Worm (Caenorhabditis elegans): ENCODE data around the gene lips-15.

Gene lips-15

ce11 chrII:12577754-12578153 lies 26.4 kb upstream of the lips-15 start, which contains the start of gene clec-8:
clec-8 (minus strand) TSS chrII:12578061.
- TF ChIP-seq aly-1 (tag; optimal IDR thresholded peaks at IDR 0.05) (no peak), ets-7 (tag; optimal IDR thresholded peaks at IDR 0.05) (no peak), hnd-1 (tag; optimal IDR thresholded peaks at IDR 0.05) (no peak), sea-1 (GFP tag; conservative IDR thresholded peaks at IDR 0.05) (no peak), pes-1 (GFP tag; IDR thresholded peaks at IDR 0.05) (no peak), ceh-36 (tag; optimal IDR thresholded peaks at IDR 0.05) (no peak), ama-1 (optimal IDR thresholded peaks at IDR 0.05) (no peak), B0310.2 (tag; optimal IDR thresholded peaks at IDR 0.05) (no peak), ceh-13 (GFP tag; optimal IDR thresholded peaks at IDR 0.05) (no peak), hmg-4 (GFP tag; optimal IDR thresholded peaks at IDR 0.05) (no peak), tra-4 (tag; optimal IDR thresholded peaks at IDR 0.05) (no peak)

DNA sequence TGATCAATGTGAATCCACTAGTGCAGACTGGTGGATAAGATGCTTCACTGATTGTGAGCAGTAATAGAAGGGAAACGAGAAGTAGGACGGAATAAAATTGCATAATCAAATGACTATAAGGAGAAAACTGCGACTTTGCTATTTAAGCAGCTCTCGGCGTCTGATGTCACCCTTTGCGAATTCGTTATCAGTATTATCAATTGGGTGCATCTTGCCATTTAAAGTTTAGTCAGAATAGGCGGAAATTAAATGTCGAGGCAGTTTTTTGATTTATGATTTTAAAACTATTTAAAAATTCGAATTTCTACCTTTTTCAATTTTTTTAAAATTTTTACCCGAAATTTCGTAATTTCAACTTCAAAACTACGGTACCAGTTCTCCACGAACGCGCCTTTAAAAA lies 23.2 kb upstream of the lips-15 start, which contains the start of gene clec-4:
Gene clec-4 (minus strand): TSS at position 162 of the 400 bp plus-strand sequence.
- no peak for TF ChIP-seq flt-1 (GFP tag; IDR thresholded peaks at IDR 0.05)
- TF ChIP-seq tra-4 (tag; optimal IDR thresholded peaks at IDR 0.05): no peak
- no peak for TF ChIP-seq aly-1 (tag; optimal IDR thresholded peaks at IDR 0.05)
- no peak for TF ChIP-seq hnd-1 (tag; optimal IDR thresholded peaks at IDR 0.05)
- no peak for TF ChIP-seq hmg-4 (GFP tag; optimal IDR thresholded peaks at IDR 0.05)
- no peak for TF ChIP-seq ets-7 (tag; optimal IDR thresholded peaks at IDR 0.05)
- TF ChIP-seq ceh-13 (GFP tag; optimal IDR thresholded peaks at IDR 0.05): no peak
- TF ChIP-seq ama-1 (optimal IDR thresholded peaks at IDR 0.05): no peak
- TF ChIP-seq scrt-1 (GFP tag; IDR thresholded peaks at IDR 0.05): no peak

- TF ChIP-seq ceh-13 (GFP tag; optimal IDR thresholded peaks at IDR 0.05) (no peak), hmbx-1 (tag; optimal IDR thresholded peaks at IDR 0.05) (no peak), hmg-4 (GFP tag; optimal IDR thresholded peaks at IDR 0.05) (no peak), flt-1 (GFP tag; IDR thresholded peaks at IDR 0.05) (no peak), ets-7 (tag; optimal IDR thresholded peaks at IDR 0.05) (no peak), F13C5.2 (tag; optimal IDR thresholded peaks at IDR 0.05) (no peak), ceh-36 (tag; optimal IDR thresholded peaks at IDR 0.05) (no peak), ama-1 (optimal IDR thresholded peaks at IDR 0.05) (no peak), aly-1 (tag; optimal IDR thresholded peaks at IDR 0.05) (no peak), tbx-37 (GFP tag; conservative IDR thresholded peaks at IDR 0.05) (no peak), B0310.2 (tag; optimal IDR thresholded peaks at IDR 0.05) (no peak), tbx-11 (GFP tag; IDR thresholded peaks at IDR 0.05) (no peak; the same call in 1 of the 2 replicates)
Observed at ce11 chrII:12606108-12606507, 1.9 kb downstream of the lips-15 start.

DNA sequence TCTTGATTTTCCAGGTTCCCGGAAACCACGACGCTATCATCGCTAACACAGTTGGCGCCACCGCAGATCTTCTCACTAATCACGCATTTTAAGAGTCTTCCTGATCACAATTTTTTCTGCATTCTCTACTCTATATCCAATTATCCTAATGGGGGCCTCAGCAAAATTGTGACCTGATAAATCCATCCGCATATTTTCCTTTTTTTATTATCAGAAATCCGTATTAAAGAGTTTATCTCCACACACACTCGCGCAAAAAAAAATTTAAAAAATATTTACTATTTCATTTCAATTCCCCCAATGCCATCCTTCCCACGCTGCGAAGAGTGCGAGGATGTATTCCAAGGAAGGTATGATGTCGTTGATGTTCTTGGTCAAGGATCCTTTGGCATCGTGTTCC lies 2.7 kb downstream of the lips-15 start, which contains the start of gene Y38E10A.8:
Gene Y38E10A.8 (plus strand): TSS at position 301 of the 400 bp plus-strand sequence.
- TF ChIP-seq hmbx-1 (tag; optimal IDR thresholded peaks at IDR 0.05) (no peak), flt-1 (GFP tag; IDR thresholded peaks at IDR 0.05) (no peak), ceh-36 (tag; optimal IDR thresholded peaks at IDR 0.05) (no peak), aly-1 (tag; optimal IDR thresholded peaks at IDR 0.05) (no peak), scrt-1 (GFP tag; IDR thresholded peaks at IDR 0.05) (no peak), tra-4 (tag; optimal IDR thresholded peaks at IDR 0.05) (no peak)

ce11 chrII:12608653-12609052 lies 4.5 kb downstream of the lips-15 start, which contains the start of gene Y38E10A.9:
Y38E10A.9 (plus strand) TSS chrII:12608953.
- TF ChIP-seq B0310.2 (tag; optimal IDR thresholded peaks at IDR 0.05) (no peak), F13C5.2 (tag; optimal IDR thresholded peaks at IDR 0.05) (no peak), tra-4 (tag; optimal IDR thresholded peaks at IDR 0.05) (no peak), pes-1 (GFP tag; IDR thresholded peaks at IDR 0.05) (no peak), sea-1 (GFP tag; conservative IDR thresholded peaks at IDR 0.05) (no peak), flt-1 (GFP tag; IDR thresholded peaks at IDR 0.05) (no peak), ceh-13 (GFP tag; optimal IDR thresholded peaks at IDR 0.05) (no peak), tbx-37 (GFP tag; conservative IDR thresholded peaks at IDR 0.05) (no peak), hnd-1 (tag; optimal IDR thresholded peaks at IDR 0.05) (no peak), ets-7 (tag; optimal IDR thresholded peaks at IDR 0.05) (no peak), hmg-4 (GFP tag; optimal IDR thresholded peaks at IDR 0.05) (no peak), scrt-1 (GFP tag; IDR thresholded peaks at IDR 0.05) (no peak), tbx-11 (GFP tag; IDR thresholded peaks at IDR 0.05) (no peak), hmbx-1 (tag; optimal IDR thresholded peaks at IDR 0.05) (no peak), ceh-36 (tag; optimal IDR thresholded peaks at IDR 0.05) (no peak), ama-1 (optimal IDR thresholded peaks at IDR 0.05) (no peak), aly-1 (tag; optimal IDR thresholded peaks at IDR 0.05) (no peak)

- no peak for TF ChIP-seq ceh-36 (tag; optimal IDR thresholded peaks at IDR 0.05)
- no peak for TF ChIP-seq ceh-13 (GFP tag; optimal IDR thresholded peaks at IDR 0.05)
- TF ChIP-seq tra-4 (tag; optimal IDR thresholded peaks at IDR 0.05): no peak
- TF ChIP-seq scrt-1 (GFP tag; IDR thresholded peaks at IDR 0.05): no peak
- TF ChIP-seq F13C5.2 (tag; optimal IDR thresholded peaks at IDR 0.05): no peak
- no peak for TF ChIP-seq tbx-11 (GFP tag; IDR thresholded peaks at IDR 0.05)
- TF ChIP-seq pes-1 (GFP tag; IDR thresholded peaks at IDR 0.05): no peak
- no peak for TF ChIP-seq flt-1 (GFP tag; IDR thresholded peaks at IDR 0.05)
- TF ChIP-seq sea-1 (GFP tag; conservative IDR thresholded peaks at IDR 0.05): no peak
- no peak for TF ChIP-seq B0310.2 (tag; optimal IDR thresholded peaks at IDR 0.05)
- TF ChIP-seq hmg-4 (GFP tag; optimal IDR thresholded peaks at IDR 0.05): no peak
- TF ChIP-seq aly-1 (tag; optimal IDR thresholded peaks at IDR 0.05): no peak
- no peak for TF ChIP-seq ets-7 (tag; optimal IDR thresholded peaks at IDR 0.05)
- no peak for TF ChIP-seq ama-1 (optimal IDR thresholded peaks at IDR 0.05)
- TF ChIP-seq hmbx-1 (tag; optimal IDR thresholded peaks at IDR 0.05): no peak
- TF ChIP-seq tbx-37 (GFP tag; conservative IDR thresholded peaks at IDR 0.05): no peak
- TF ChIP-seq hnd-1 (tag; optimal IDR thresholded peaks at IDR 0.05): no peak
Observed at ce11 chrII:12612218-12612617, 8.0 kb downstream of the lips-15 start, which contains the start of gene nspe-4. nspe-4 (plus strand) TSS chrII:12612518.

- no peak for TF ChIP-seq ama-1 (optimal IDR thresholded peaks at IDR 0.05)
- no peak for TF ChIP-seq ceh-13 (GFP tag; optimal IDR thresholded peaks at IDR 0.05)
- no peak for TF ChIP-seq ets-7 (tag; optimal IDR thresholded peaks at IDR 0.05)
- no peak for TF ChIP-seq flt-1 (GFP tag; IDR thresholded peaks at IDR 0.05)
- no peak for TF ChIP-seq tra-4 (tag; optimal IDR thresholded peaks at IDR 0.05)
- TF ChIP-seq aly-1 (tag; optimal IDR thresholded peaks at IDR 0.05): no peak
- no peak for TF ChIP-seq pes-1 (GFP tag; IDR thresholded peaks at IDR 0.05)
- TF ChIP-seq hnd-1 (tag; optimal IDR thresholded peaks at IDR 0.05): no peak
- TF ChIP-seq ceh-36 (tag; optimal IDR thresholded peaks at IDR 0.05): no peak
- no peak for TF ChIP-seq tbx-11 (GFP tag; IDR thresholded peaks at IDR 0.05)
- no peak for TF ChIP-seq sea-1 (GFP tag; conservative IDR thresholded peaks at IDR 0.05)
- TF ChIP-seq hmbx-1 (tag; optimal IDR thresholded peaks at IDR 0.05): no peak
- TF ChIP-seq F13C5.2 (tag; optimal IDR thresholded peaks at IDR 0.05): no peak
- no peak for TF ChIP-seq hmg-4 (GFP tag; optimal IDR thresholded peaks at IDR 0.05)
- no peak for TF ChIP-seq B0310.2 (tag; optimal IDR thresholded peaks at IDR 0.05)
- TF ChIP-seq scrt-1 (GFP tag; IDR thresholded peaks at IDR 0.05): no peak
- no peak for TF ChIP-seq tbx-37 (GFP tag; conservative IDR thresholded peaks at IDR 0.05)
Observed at ce11 chrII:12615413-12615812, 11.2 kb downstream of the lips-15 start.
